Worm (Caenorhabditis elegans): Measurements from ENCODE around the gene slc-17.2.

- no peak for TF ChIP-seq tab-1 (GFP tag; IDR thresholded peaks at IDR 0.05)
- no peak for TF ChIP-seq flt-1 (GFP tag; IDR thresholded peaks at IDR 0.05)
Measured at ce11 chrIII:9385543-9385942, 4.4 kb downstream of the slc-17.2 start, which contains the start of gene C38C10.3.
